Worm (Caenorhabditis elegans) whole organism, young adult: ENCODE measurements around the gene H20J04.9.

Source experiments
- F23B12.7 ChIP-seq: sonication (generic microtip); optimal IDR thresholded peaks from 2 replicates; lab custom pipeline; 2017; ENCODE audit warnings: missing genetic modification characterization, mild to moderate bottlenecking, missing compliant biosample characterization, antibody characterized with exemption, moderate library complexity; ENCODE audit not compliant: insufficient read depth
- F39B2.1 ChIP-seq: fragments of 200-800 bp; sonication (Bioruptor generic); IDR thresholded peaks from 2 replicates; pipeline ENCODE4 v1.3.6; 2022; ENCODE audit warnings: missing genetic modification reagents, missing genetic modification characterization, missing compliant biosample characterization
- F49E8.2 ChIP-seq: sonication (generic microtip); optimal IDR thresholded peaks from 3 replicates; lab custom pipeline; 2017; ENCODE audit warnings: missing genetic modification characterization, mild to moderate bottlenecking, missing compliant biosample characterization, antibody characterized with exemption, moderate library complexity; ENCODE audit not compliant: insufficient read depth
- F55B11.4 ChIP-seq: sonication (generic microtip); optimal IDR thresholded peaks from 2 replicates; lab custom pipeline; 2016; ENCODE audit warnings: missing compliant biosample characterization, missing genetic modification characterization, borderline replicate concordance; ENCODE audit not compliant: insufficient read depth
- K11D2.4 ChIP-seq: fragments of 200-800 bp; sonication (Bioruptor generic); IDR thresholded peaks from 2 replicates; pipeline ENCODE4 v1.3.6; 2022; ENCODE audit warnings: missing genetic modification reagents, missing genetic modification characterization, missing compliant biosample characterization
- K12H6.12 ChIP-seq: fragments of 200-800 bp; sonication (Bioruptor generic); optimal IDR thresholded peaks from 2 replicates; lab custom pipeline; 2018; ENCODE audit warnings: mild to moderate bottlenecking, missing genetic modification characterization, missing compliant biosample characterization
- T07F8.4 ChIP-seq: sonication (generic microtip); optimal IDR thresholded peaks from 2 replicates; lab custom pipeline; 2016; ENCODE audit warnings: mild to moderate bottlenecking, missing genetic modification characterization, moderate library complexity, missing compliant biosample characterization
- T26A5.8 ChIP-seq: sonication (generic microtip); optimal IDR thresholded peaks from 2 replicates; lab custom pipeline; 2016; ENCODE audit warnings: missing genetic modification characterization, missing compliant biosample characterization
- Y53F4B.3 ChIP-seq: fragments of 200-800 bp; sonication (Bioruptor generic); IDR thresholded peaks from 2 replicates; pipeline ENCODE4 v1.3.6; 2022; ENCODE audit warnings: missing genetic modification reagents, missing genetic modification characterization, missing compliant biosample characterization
- Y53G8AR.9 ChIP-seq: fragments of 200-800 bp; sonication (Bioruptor generic); conservative IDR thresholded peaks from 2 replicates; pipeline ENCODE4 v1.3.6; 2022; ENCODE audit warnings: missing genetic modification reagents, missing genetic modification characterization, missing compliant biosample characterization
- Y95B8A.8 ChIP-seq: fragments of 200-800 bp; sonication (Bioruptor generic); IDR thresholded peaks from 2 replicates; pipeline ENCODE4 v1.3.6; 2022; ENCODE audit warnings: missing genetic modification reagents, missing genetic modification characterization, missing compliant biosample characterization
- ZK185.1 ChIP-seq: sonication (generic microtip); optimal IDR thresholded peaks from 2 replicates; lab custom pipeline; 2016; ENCODE audit warnings: mild to moderate bottlenecking, missing genetic modification characterization, missing compliant biosample characterization; ENCODE audit not compliant: poor library complexity, severe bottlenecking
- attf-3 ChIP-seq: fragments of 200-800 bp; sonication (Bioruptor generic); conservative IDR thresholded peaks from 2 replicates; pipeline ENCODE4 v1.3.6; 2022; ENCODE audit warnings: missing genetic modification reagents, missing genetic modification characterization, missing compliant biosample characterization
- cebp-2 ChIP-seq: fragments of 200-800 bp; sonication (Bioruptor generic); IDR thresholded peaks from 2 replicates; pipeline ENCODE4 v1.3.6; 2022; ENCODE audit warnings: missing genetic modification characterization, missing compliant biosample characterization
- ceh-27 ChIP-seq: fragments of 200-800 bp; sonication (Bioruptor generic); optimal IDR thresholded peaks from 2 replicates; lab custom pipeline; 2018; ENCODE audit warnings: mild to moderate bottlenecking, missing genetic modification characterization, moderate library complexity, missing compliant biosample characterization
- ceh-91 ChIP-seq: fragments of 200-800 bp; sonication (Bioruptor generic); IDR thresholded peaks from 2 replicates; pipeline ENCODE4 v1.3.6; 2022; ENCODE audit warnings: missing genetic modification reagents, missing genetic modification characterization, missing compliant biosample characterization
- egl-44 ChIP-seq: fragments of 200-800 bp; sonication (Bioruptor generic); IDR thresholded peaks from 2 replicates; pipeline ENCODE4 v1.3.6; 2022; ENCODE audit warnings: missing genetic modification reagents, missing genetic modification characterization, missing compliant biosample characterization
- fkh-3 ChIP-seq: sonication (generic microtip); optimal IDR thresholded peaks from 2 replicates; lab custom pipeline; 2016; ENCODE audit warnings: mild to moderate bottlenecking, missing genetic modification characterization, missing compliant biosample characterization
- hlh-26 ChIP-seq: fragments of 200-800 bp; sonication (Bioruptor generic); conservative IDR thresholded peaks from 2 replicates; pipeline ENCODE4 v1.3.6; 2022; ENCODE audit warnings: missing genetic modification reagents, missing genetic modification characterization, missing compliant biosample characterization
- hmg-1.2 ChIP-seq: fragments of 200-800 bp; sonication (Bioruptor generic); IDR thresholded peaks from 2 replicates; pipeline ENCODE4 v1.3.6; 2022; ENCODE audit warnings: missing genetic modification reagents, missing genetic modification characterization, missing compliant biosample characterization
- lag-1 ChIP-seq: fragments of 200-800 bp; sonication (Bioruptor generic); IDR thresholded peaks from 2 replicates; pipeline ENCODE4 v1.3.6; 2022; ENCODE audit warnings: missing genetic modification reagents, missing genetic modification characterization, missing compliant biosample characterization
- lin-40 ChIP-seq: sonication (generic microtip); optimal IDR thresholded peaks from 2 replicates; lab custom pipeline; 2016; ENCODE audit warnings: missing genetic modification characterization, mild to moderate bottlenecking, missing compliant biosample characterization, missing genotype, missing genetic modification reagents
- lsl-1 ChIP-seq: fragments of 200-800 bp; sonication (Bioruptor generic); optimal IDR thresholded peaks from 2 replicates; lab custom pipeline; 2018; ENCODE audit warnings: mild to moderate bottlenecking, missing genetic modification characterization, moderate library complexity, missing compliant biosample characterization
- madf-8 ChIP-seq: fragments of 200-800 bp; sonication (Bioruptor generic); conservative IDR thresholded peaks from 2 replicates; pipeline ENCODE4 v1.3.6; 2022; ENCODE audit warnings: missing genetic modification reagents, missing genetic modification characterization, missing compliant biosample characterization
- mes-4 ChIP-seq: sonication (generic microtip); optimal IDR thresholded peaks from 2 replicates; lab custom pipeline; 2016; ENCODE audit warnings: missing genotype, missing genetic modification characterization, missing compliant biosample characterization
- nhr-179 ChIP-seq: sonication (generic microtip); optimal IDR thresholded peaks from 2 replicates; lab custom pipeline; 2016; ENCODE audit warnings: mild to moderate bottlenecking, missing genetic modification characterization, missing compliant biosample characterization
- nhr-27 ChIP-seq: fragments of 200-800 bp; sonication (Bioruptor generic); optimal IDR thresholded peaks from 2 replicates; lab custom pipeline; 2018; ENCODE audit warnings: mild to moderate bottlenecking, missing genetic modification characterization, moderate library complexity, missing compliant biosample characterization
- nhr-90 ChIP-seq: sonication (generic microtip); optimal IDR thresholded peaks from 2 replicates; lab custom pipeline; 2016; ENCODE audit warnings: missing genotype, mild to moderate bottlenecking, missing genetic modification characterization, missing compliant biosample characterization
- rcor-1 ChIP-seq: fragments of 200-800 bp; sonication (Bioruptor generic); IDR thresholded peaks from 2 replicates; pipeline ENCODE4 v1.3.6; 2022; ENCODE audit warnings: missing genetic modification reagents, missing genetic modification characterization, missing compliant biosample characterization
- snpc-4 ChIP-seq, 5 experiments: fragments of 150-350 bp in 1 of 5; sonication (generic microtip) in 4 of 5; optimal IDR thresholded peaks; 2 replicates each; lab custom pipeline; 2014 to 2018; ENCODE audit warnings: missing genetic modification characterization in 5 of 5, missing biosample characterization in 3 of 5, antibody characterized with exemption in 2 of 5, mild to moderate bottlenecking in 2 of 5, missing compliant biosample characterization in 2 of 5, missing genotype in 2 of 5, moderate library complexity in 2 of 5, missing genetic modification reagents in 1 of 5
- somi-1 ChIP-seq: fragments of 200-800 bp; sonication (Bioruptor generic); optimal IDR thresholded peaks from 2 replicates; lab custom pipeline; 2018; ENCODE audit warnings: mild to moderate bottlenecking, missing genetic modification characterization, missing compliant biosample characterization
- tbp1 ChIP-seq: fragments of 200-800 bp; sonication (Bioruptor generic); optimal IDR thresholded peaks from 2 replicates; lab custom pipeline; 2018; ENCODE audit warnings: mild to moderate bottlenecking, missing genetic modification characterization, missing compliant biosample characterization
- tlf-1 ChIP-seq: fragments of 200-800 bp; sonication (Bioruptor generic); optimal IDR thresholded peaks from 2 replicates; lab custom pipeline; 2018; ENCODE audit warnings: mild to moderate bottlenecking, missing genetic modification characterization, missing compliant biosample characterization
- zfh-2 ChIP-seq: fragments of 200-800 bp; sonication (Bioruptor generic); conservative IDR thresholded peaks from 2 replicates; pipeline ENCODE4 v1.3.6; 2022; ENCODE audit warnings: missing genetic modification reagents, missing genetic modification characterization, missing compliant biosample characterization
- ztf-22 ChIP-seq: fragments of 200-800 bp; sonication (Bioruptor generic); optimal IDR thresholded peaks from 2 replicates; lab custom pipeline; 2018; ENCODE audit warnings: mild to moderate bottlenecking, missing genetic modification characterization, moderate library complexity, missing compliant biosample characterization
- ztf-28 ChIP-seq: fragments of 200-800 bp; sonication (Bioruptor generic); IDR thresholded peaks from 2 replicates; pipeline ENCODE4 v1.3.6; 2022; ENCODE audit warnings: missing genetic modification reagents, missing genetic modification characterization, missing compliant biosample characterization
- ztf-3 ChIP-seq: fragments of 200-800 bp; sonication (Bioruptor generic); optimal IDR thresholded peaks from 2 replicates; lab custom pipeline; 2018; ENCODE audit warnings: mild to moderate bottlenecking, missing genetic modification characterization, missing compliant biosample characterization

Gene H20J04.9

DNA sequence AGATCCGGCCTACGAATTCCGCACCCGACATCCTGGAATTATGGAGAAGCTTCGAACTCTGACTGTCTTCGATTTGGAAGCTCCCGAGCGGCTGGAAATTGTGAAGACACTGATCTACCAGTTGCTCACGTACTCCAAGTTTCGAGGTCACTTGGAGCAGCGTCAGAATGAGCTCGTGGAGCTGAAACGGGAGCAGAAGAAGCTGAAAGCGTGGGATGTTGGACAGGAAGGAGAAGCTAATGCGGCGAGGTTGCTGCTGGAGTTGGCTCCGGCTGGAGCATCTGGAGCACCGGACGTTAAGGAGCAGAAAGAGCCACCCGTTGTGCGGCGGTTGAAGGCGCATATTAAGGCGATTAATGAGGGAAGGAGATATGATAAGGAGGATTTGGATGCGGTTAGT lies 6.7 kb upstream of the H20J04.9 start:
- TF ChIP-seq F49E8.2 (tag; lab: Kevin White, UChicago) (no peak), zfh-2 (GFP tag; lab: Robert Waterston, UW) (peak; percentile 84), tlf-1 (GFP tag; lab: Kevin White, UChicago) (no peak)
- TF ChIP-seq, all 124 proteins: peak for 1

DNA sequence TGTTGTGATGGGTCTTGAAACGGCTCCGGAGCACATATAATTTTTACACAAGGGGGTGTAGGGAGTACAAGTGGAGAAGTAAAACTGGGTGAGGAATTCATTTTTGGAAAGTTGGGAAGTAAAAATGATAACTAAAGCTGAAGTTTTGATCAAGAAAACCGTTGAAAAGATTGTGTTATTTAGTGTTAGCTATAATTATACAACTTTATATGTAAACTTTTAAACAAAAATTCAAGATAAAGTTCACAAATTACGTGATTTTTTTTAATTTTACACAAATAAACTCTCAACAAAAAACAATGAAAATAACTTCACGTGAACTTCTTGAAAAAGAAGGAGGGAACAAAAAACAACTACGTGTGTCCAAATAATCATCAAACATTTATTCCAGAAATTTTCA lies 4.2 kb downstream of the H20J04.9 start, which contains the start of the genes H20J04.7 and H20J04.1:
TSS of gene H20J04.7 (minus strand) at position 101 of the 400 bp plus-strand sequence.
TSS of gene H20J04.1 (plus strand) at position 397 of the 400 bp plus-strand sequence.
- TF ChIP-seq rcor-1 (GFP tag; lab: Robert Waterston, UW) (no peak), ztf-28 (GFP tag; lab: Robert Waterston, UW) (no peak), K12H6.12 (no peak), zfh-2 (GFP tag; lab: Robert Waterston, UW) (no peak)

DNA sequence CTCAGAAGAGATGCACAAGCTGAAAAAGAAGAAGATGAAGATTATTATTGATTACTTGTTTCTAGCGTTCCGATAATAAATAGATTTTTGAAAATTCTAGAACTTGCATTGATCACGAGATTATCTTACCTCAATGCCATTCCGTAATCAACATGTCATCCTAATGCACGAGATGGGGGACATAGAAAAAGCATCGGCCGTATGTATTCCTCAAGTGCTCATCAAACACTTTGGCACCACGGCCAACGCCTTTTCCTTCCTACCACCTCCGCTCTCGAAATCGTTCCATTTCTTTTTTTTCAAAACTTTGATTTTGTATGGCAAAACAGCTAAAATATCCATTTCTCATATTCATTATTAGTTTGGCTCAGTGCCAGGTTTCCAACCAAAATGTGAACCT lies 7.8 kb downstream of the H20J04.9 start, which contains the start of gene lat-2:
TSS of gene lat-2 (plus strand) at position 301 of the 400 bp plus-strand sequence.
- no peak for TF ChIP-seq K11D2.4 (GFP tag; lab: Robert Waterston, UW)
- TF ChIP-seq ceh-27 (GFP tag; lab: Kevin White, UChicago): no peak
- TF ChIP-seq egl-44 (GFP tag; lab: Robert Waterston, UW): no peak
- TF ChIP-seq nhr-90 (tag; lab: Kevin White, UChicago): no peak
- no peak for TF ChIP-seq cebp-2
- no peak for TF ChIP-seq F23B12.7
- TF ChIP-seq F55B11.4 (tag; lab: Kevin White, UChicago): no peak
- no peak for TF ChIP-seq fkh-3
- no peak for TF ChIP-seq lag-1 (GFP tag; lab: Robert Waterston, UW)
- no peak for TF ChIP-seq attf-3 (GFP tag; lab: Robert Waterston, UW)
- no peak for TF ChIP-seq T26A5.8 (tag; lab: Kevin White, UChicago)
- no peak for TF ChIP-seq Y95B8A.8
- no peak for TF ChIP-seq ztf-22 (GFP tag; lab: Kevin White, UChicago)
- TF ChIP-seq rcor-1 (GFP tag; lab: Robert Waterston, UW): no peak
- no peak for TF ChIP-seq nhr-179
- TF ChIP-seq tlf-1 (GFP tag; lab: Kevin White, UChicago): no peak
- TF ChIP-seq madf-8 (GFP tag; lab: Robert Waterston, UW): no peak

DNA sequence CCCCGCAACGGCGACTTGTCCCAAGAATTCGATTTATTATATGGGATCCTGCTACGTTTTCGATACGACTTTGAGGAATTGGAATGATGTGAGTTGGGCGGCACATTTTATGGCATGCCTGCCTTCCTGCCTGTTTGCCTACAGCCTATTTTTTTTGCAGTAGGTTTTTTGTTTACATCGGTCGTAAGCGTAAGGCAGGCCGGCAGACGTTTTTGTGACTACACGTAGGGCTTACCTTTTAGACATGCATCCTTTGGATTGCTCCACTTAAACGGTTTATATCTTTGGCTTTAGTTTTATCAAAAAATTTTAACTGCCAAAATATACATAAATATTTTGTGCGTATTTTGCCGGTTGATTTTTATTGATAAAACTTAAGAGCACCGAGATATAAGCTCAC lies 8.2 kb downstream of the H20J04.9 start:
- TF ChIP-seq snpc-4 (GFP tag; optimal IDR thresholded peaks at IDR 0.05; lab: Kevin White, UChicago): no peak
- TF ChIP-seq snpc-4 (tag; optimal IDR thresholded peaks at IDR 0.05; lab: Kevin White, UChicago): no peak
- TF ChIP-seq, all 124 proteins: peak for 0

DNA sequence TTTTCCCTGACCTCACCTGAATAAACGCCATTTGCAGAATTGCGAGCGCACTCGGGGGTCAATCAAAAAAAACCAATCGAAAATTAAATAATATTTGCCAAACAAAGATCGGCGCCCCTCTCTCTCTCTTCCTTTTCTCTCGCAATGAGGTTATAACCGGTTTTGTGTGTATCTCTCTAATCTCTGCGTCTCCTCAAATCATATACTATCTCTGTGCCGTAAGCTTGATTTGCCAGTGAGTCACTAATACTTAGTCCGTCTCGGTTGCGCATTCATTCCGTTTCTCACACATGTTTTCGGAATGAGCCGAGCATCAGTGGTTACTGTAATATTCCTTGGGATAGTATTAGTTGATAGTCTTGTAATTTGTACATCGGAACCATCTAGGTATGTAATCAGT lies 11.1 kb downstream of the H20J04.9 start:
- TF ChIP-seq hmg-1.2 (GFP tag; lab: Robert Waterston, UW) (peak; percentile 72), ztf-3 (GFP tag; lab: Kevin White, UChicago) (no peak)

DNA sequence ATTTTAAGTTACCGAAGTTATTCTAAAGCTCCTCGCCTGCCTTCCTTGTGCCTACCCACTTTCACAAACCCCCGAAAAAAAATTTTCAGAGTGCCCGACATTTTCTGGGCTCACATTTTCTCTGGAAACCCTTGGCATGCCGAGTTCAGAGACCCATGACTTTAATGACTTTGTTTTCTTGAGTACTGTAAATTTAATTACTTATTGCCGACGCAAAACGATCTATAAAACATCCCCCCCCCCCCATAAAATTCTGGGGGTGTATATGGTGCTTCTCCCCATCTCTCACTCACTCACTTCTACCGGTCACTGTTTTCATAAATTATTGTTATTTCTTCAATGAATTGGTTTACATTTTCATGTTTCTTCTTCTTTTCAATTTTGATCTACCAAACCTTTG lies 16.9 kb downstream of the H20J04.9 start, which contains the start of gene try-9:
TSS of gene try-9 (plus strand) at position 301 of the 400 bp plus-strand sequence.
- TF ChIP-seq lsl-1 (GFP tag; lab: Kevin White, UChicago) (no peak), mes-4 (no peak), T07F8.4 (tag; lab: Kevin White, UChicago) (no peak), attf-3 (GFP tag; lab: Robert Waterston, UW) (no peak), Y53G8AR.9 (no peak), ceh-91 (no peak), nhr-27 (tag; lab: Kevin White, UChicago) (no peak), ZK185.1 (tag; lab: Kevin White, UChicago) (no peak), F39B2.1 (GFP tag; lab: Robert Waterston, UW) (no peak), somi-1 (GFP tag; lab: Kevin White, UChicago) (no peak), rcor-1 (GFP tag; lab: Robert Waterston, UW) (no peak), T26A5.8 (tag; lab: Kevin White, UChicago) (no peak), Y53F4B.3 (GFP tag; lab: Robert Waterston, UW) (no peak), tbp1 (GFP tag; lab: Kevin White, UChicago) (no peak), F23B12.7 (no peak), hlh-26 (GFP tag; lab: Robert Waterston, UW) (no peak), lin-40 (tag; lab: Kevin White, UChicago) (no peak)
